Fruit fly (Drosophila melanogaster) whole organism, embryonic: ENCODE data around the gene CG14174.

Experiments
- ATbp ChIP-seq: fragments of 200-800 bp; sonication (Bioruptor generic); optimal IDR thresholded peaks from 2 replicates; lab custom pipeline; 2017; ENCODE audit warnings: missing biosample characterization, mild to moderate bottlenecking, missing genetic modification characterization, missing genetic modification reagents
- Asciz ChIP-seq: fragments of 200-800 bp; sonication (Bioruptor generic); optimal IDR thresholded peaks from 2 replicates; lab custom pipeline; 2017; ENCODE audit warnings: missing biosample characterization, mild to moderate bottlenecking, missing genetic modification characterization, missing genetic modification reagents
- Bgb ChIP-seq: fragments of 200-800 bp; sonication (Bioruptor generic); IDR thresholded peaks from 2 replicates; pipeline ENCODE4 v1.3.6; 2022; ENCODE audit warnings: missing biosample characterization, missing genetic modification characterization; ENCODE audit not compliant: partially characterized antibody
- CG10979 ChIP-seq: fragments of 200-800 bp; sonication (Bioruptor generic); optimal IDR thresholded peaks from 2 replicates; lab custom pipeline; 2018; ENCODE audit warnings: missing biosample characterization, mild to moderate bottlenecking, missing genetic modification characterization, moderate library complexity
- CG11085 ChIP-seq: fragments of 200-800 bp; sonication (Bioruptor generic); IDR thresholded peaks from 2 replicates; pipeline ENCODE4 v1.3.6; 2022; ENCODE audit warnings: missing biosample characterization, missing genetic modification characterization
- CG12219 ChIP-seq: fragments of 200-800 bp; sonication (Bioruptor generic); optimal IDR thresholded peaks from 3 replicates; lab custom pipeline; 2018; ENCODE audit warnings: missing biosample characterization, mild to moderate bottlenecking, missing genetic modification characterization
- CG1233 ChIP-seq: fragments of 200-800 bp; sonication (Bioruptor generic); optimal IDR thresholded peaks from 4 replicates; lab custom pipeline; 2018; ENCODE audit warnings: missing biosample characterization, mild to moderate bottlenecking, missing genetic modification characterization
- CG14050 ChIP-seq: fragments of 200-800 bp; sonication (Bioruptor generic); IDR thresholded peaks from 3 replicates; pipeline ENCODE4 v1.3.6; 2022; ENCODE audit warnings: missing biosample characterization, missing genetic modification characterization
- CG1529 ChIP-seq: fragments of 200-800 bp; sonication (Bioruptor generic); optimal IDR thresholded peaks from 3 replicates; lab custom pipeline; 2018; ENCODE audit warnings: missing biosample characterization, missing genetic modification characterization
- CG17385 ChIP-seq: fragments of 200-800 bp; sonication (Bioruptor generic); optimal IDR thresholded peaks from 3 replicates; lab custom pipeline; 2018; ENCODE audit warnings: missing biosample characterization, mild to moderate bottlenecking, missing genetic modification characterization
- CG17568 ChIP-seq: fragments of 200-800 bp; sonication (Bioruptor generic); optimal IDR thresholded peaks from 2 replicates; lab custom pipeline; 2018; ENCODE audit warnings: missing biosample characterization, mild to moderate bottlenecking, missing genetic modification characterization, moderate library complexity
- CG18619 ChIP-seq: fragments of 200-800 bp; sonication (Bioruptor generic); optimal IDR thresholded peaks from 3 replicates; lab custom pipeline; 2017; ENCODE audit warnings: missing biosample characterization, mild to moderate bottlenecking, missing genetic modification characterization
- CG32532 ChIP-seq: fragments of 200-800 bp; sonication (Bioruptor generic); IDR thresholded peaks from 2 replicates; pipeline ENCODE4 v1.3.6; 2022; ENCODE audit warnings: missing biosample characterization, missing genetic modification characterization
- CG32772 ChIP-seq: fragments of 200-800 bp; sonication (Bioruptor generic); IDR thresholded peaks from 2 replicates; pipeline ENCODE4 v1.3.6; 2022; ENCODE audit warnings: missing biosample characterization, missing genetic modification characterization
- CG3407 ChIP-seq: fragments of 200-800 bp; sonication (Bioruptor generic); optimal IDR thresholded peaks from 2 replicates; lab custom pipeline; 2018; ENCODE audit warnings: missing biosample characterization, mild to moderate bottlenecking, missing genetic modification characterization
- CG34224 ChIP-seq: fragments of 200-800 bp; sonication (Bioruptor generic); IDR thresholded peaks from 3 replicates; pipeline ENCODE4 v1.3.6; 2022; ENCODE audit warnings: missing biosample characterization, missing genetic modification characterization; ENCODE audit not compliant: partially characterized antibody
- CG34376 ChIP-seq: fragments of 200-800 bp; sonication (Bioruptor generic); optimal IDR thresholded peaks from 2 replicates; lab custom pipeline; 2018; ENCODE audit warnings: missing biosample characterization, mild to moderate bottlenecking, missing genetic modification characterization
- CG34422 ChIP-seq: fragments of 200-800 bp; sonication (Bioruptor generic); IDR thresholded peaks from 3 replicates; pipeline ENCODE4 v1.3.6; 2022; ENCODE audit warnings: missing biosample characterization, missing genetic modification characterization
- CG5180 ChIP-seq: fragments of 200-800 bp; sonication (Bioruptor generic); optimal IDR thresholded peaks from 3 replicates; lab custom pipeline; 2017; ENCODE audit warnings: missing biosample characterization, missing genetic modification characterization, mild to moderate bottlenecking, moderate library complexity, missing genetic modification reagents
- CG6791 ChIP-seq: fragments of 200-800 bp; sonication (Bioruptor generic); IDR thresholded peaks from 3 replicates; pipeline ENCODE4 v1.3.6; 2022; ENCODE audit warnings: missing biosample characterization, missing genetic modification characterization; ENCODE audit not compliant: partially characterized antibody
- CG7556 ChIP-seq: fragments of 200-800 bp; sonication (Bioruptor generic); optimal IDR thresholded peaks from 2 replicates; lab custom pipeline; 2017; ENCODE audit warnings: missing biosample characterization, mild to moderate bottlenecking, missing genetic modification characterization
- CG7839 ChIP-seq: fragments of 200-800 bp; sonication (Bioruptor generic); optimal IDR thresholded peaks from 3 replicates; lab custom pipeline; 2018; ENCODE audit warnings: missing biosample characterization, mild to moderate bottlenecking, missing genetic modification characterization, moderate library complexity
- CG8089 ChIP-seq: fragments of 200-800 bp; sonication (Bioruptor generic); optimal IDR thresholded peaks from 3 replicates; lab custom pipeline; 2016; ENCODE audit warnings: missing biosample characterization, missing genetic modification characterization
- CG9817 ChIP-seq: fragments of 200-800 bp; sonication (Bioruptor generic); optimal IDR thresholded peaks from 2 replicates; lab custom pipeline; 2018; ENCODE audit warnings: missing biosample characterization, mild to moderate bottlenecking, missing genetic modification characterization, moderate library complexity
- D ChIP-seq, 2 experiments: fragments of 200-800 bp in 1 of 2; fragments of >200 bp in 1 of 2; sonication (Bioruptor generic) in 1 of 2; optimal IDR thresholded peaks; 2 replicates in 1 of 2; 3 replicates in 1 of 2; lab custom pipeline; 2017; ENCODE audit warnings: mild to moderate bottlenecking in 1 of 2, missing biosample characterization in 1 of 2, missing genetic modification characterization in 1 of 2, missing genetic modification reagents in 1 of 2
- Dfd ChIP-seq, 2 experiments: fragments of >200 bp; optimal IDR thresholded peaks; 2 replicates each; lab custom pipeline; 2017; ENCODE audit warnings: missing biosample characterization in 2 of 2, missing genetic modification characterization in 2 of 2
- Sox100B ChIP-seq: fragments of 200-800 bp; sonication (Bioruptor generic); optimal IDR thresholded peaks from 3 replicates; lab custom pipeline; 2018; ENCODE audit warnings: missing biosample characterization, mild to moderate bottlenecking, missing genetic modification characterization
- ac ChIP-seq: fragments of 200-800 bp; sonication (Bioruptor generic); optimal IDR thresholded peaks from 3 replicates; lab custom pipeline; 2017; ENCODE audit warnings: missing biosample characterization, mild to moderate bottlenecking, missing genetic modification characterization
- al ChIP-seq: fragments of 200-800 bp; sonication (Bioruptor generic); IDR thresholded peaks from 2 replicates; pipeline ENCODE4 v1.3.6; 2022; ENCODE audit warnings: missing biosample characterization, missing genetic modification characterization
- ap ChIP-seq: fragments of 200-800 bp; sonication (Bioruptor generic); IDR thresholded peaks from 2 replicates; pipeline ENCODE4 v1.3.6; 2022; ENCODE audit warnings: missing biosample characterization, missing genetic modification characterization
- ato ChIP-seq: fragments of 200-800 bp; sonication (Bioruptor generic); IDR thresholded peaks from 2 replicates; pipeline ENCODE4 v1.3.6; 2022; ENCODE audit warnings: missing biosample characterization, missing genetic modification characterization; ENCODE audit not compliant: partially characterized antibody
- bsh ChIP-seq, 2 experiments: fragments of 200-800 bp; sonication (Bioruptor generic); optimal IDR thresholded peaks; 2 replicates each; lab custom pipeline; 2017 to 2018; ENCODE audit warnings: mild to moderate bottlenecking in 2 of 2, missing biosample characterization in 2 of 2, missing genetic modification characterization in 2 of 2, moderate library complexity in 1 of 2
- exex ChIP-seq: fragments of 200-800 bp; sonication (Bioruptor generic); optimal IDR thresholded peaks from 4 replicates; lab custom pipeline; 2018; ENCODE audit warnings: missing biosample characterization, mild to moderate bottlenecking, missing genetic modification characterization, moderate library complexity
- kah ChIP-seq: fragments of 200-800 bp; sonication (Bioruptor generic); optimal IDR thresholded peaks from 2 replicates; lab custom pipeline; 2018; ENCODE audit warnings: missing biosample characterization, mild to moderate bottlenecking, missing genetic modification characterization
- kni ChIP-seq: fragments of 200-800 bp; sonication (Bioruptor generic); optimal IDR thresholded peaks from 3 replicates; lab custom pipeline; 2017; ENCODE audit warnings: mild to moderate bottlenecking, missing biosample characterization, missing genetic modification reagents, missing genetic modification characterization
- lbe ChIP-seq: fragments of 200-800 bp; sonication (Bioruptor generic); optimal IDR thresholded peaks from 2 replicates; lab custom pipeline; 2016; ENCODE audit warnings: missing biosample characterization, mild to moderate bottlenecking, missing genetic modification characterization
- oc ChIP-seq: fragments of 200-800 bp; sonication (Bioruptor generic); optimal IDR thresholded peaks from 2 replicates; lab custom pipeline; 2018; ENCODE audit warnings: missing biosample characterization, mild to moderate bottlenecking, missing genetic modification characterization, moderate library complexity
- odd ChIP-seq: fragments of 200-800 bp; sonication (Bioruptor generic); optimal IDR thresholded peaks from 2 replicates; lab custom pipeline; 2017; ENCODE audit warnings: missing biosample characterization, mild to moderate bottlenecking, missing genetic modification characterization
- otp ChIP-seq: fragments of 200-800 bp; sonication (Bioruptor generic); IDR thresholded peaks from 3 replicates; pipeline ENCODE4, ENCODE4 v1.3.6; 2022; ENCODE audit warnings: missing biosample characterization, missing genetic modification characterization
- row ChIP-seq: fragments of 200-800 bp; sonication (Bioruptor generic); IDR thresholded peaks from 3 replicates; pipeline ENCODE4 v1.3.6; 2022; ENCODE audit warnings: missing biosample characterization, missing genetic modification characterization
- salm ChIP-seq: fragments of 200-800 bp; sonication (Bioruptor generic); optimal IDR thresholded peaks from 2 replicates; lab custom pipeline; 2018; ENCODE audit warnings: missing biosample characterization, mild to moderate bottlenecking, missing genetic modification characterization
- sima ChIP-seq: fragments of 200-800 bp; sonication (Bioruptor generic); optimal IDR thresholded peaks from 2 replicates; lab custom pipeline; 2016; ENCODE audit warnings: missing biosample characterization, missing genetic modification characterization
- sqz ChIP-seq: fragments of 200-800 bp; sonication (Bioruptor generic); optimal IDR thresholded peaks from 3 replicates; lab custom pipeline; 2018; ENCODE audit warnings: missing biosample characterization, mild to moderate bottlenecking, missing genetic modification characterization
- stc ChIP-seq: fragments of 200-800 bp; sonication (Bioruptor generic); IDR thresholded peaks from 2 replicates; pipeline ENCODE4 v1.3.6; 2022; ENCODE audit warnings: missing biosample characterization, missing genetic modification characterization
- sug ChIP-seq: fragments of 200-800 bp; optimal IDR thresholded peaks from 2 replicates; lab custom pipeline; 2019; ENCODE audit warnings: missing biosample characterization, mild to moderate bottlenecking, missing genetic modification characterization, moderate library complexity
- tgo ChIP-seq: fragments of 200-800 bp; sonication (Bioruptor generic); IDR thresholded peaks from 3 replicates; pipeline ENCODE4 v1.3.6; 2022; ENCODE audit warnings: missing biosample characterization, missing genetic modification characterization
- twi ChIP-seq: fragments of 200-800 bp; optimal IDR thresholded peaks from 2 replicates; lab custom pipeline; 2019; ENCODE audit warnings: missing biosample characterization, mild to moderate bottlenecking, missing genetic modification characterization, moderate library complexity
- vnd ChIP-seq: fragments of 200-800 bp; sonication (Bioruptor generic); IDR thresholded peaks from 3 replicates; pipeline ENCODE4 v1.3.6; 2022; ENCODE audit warnings: missing biosample characterization, missing genetic modification characterization; ENCODE audit not compliant: partially characterized antibody
- zf30C ChIP-seq: fragments of 200-800 bp; sonication (Bioruptor generic); optimal IDR thresholded peaks from 3 replicates; lab custom pipeline; 2018; ENCODE audit warnings: missing biosample characterization, mild to moderate bottlenecking, missing genetic modification characterization

Gene CG14174

DNA sequence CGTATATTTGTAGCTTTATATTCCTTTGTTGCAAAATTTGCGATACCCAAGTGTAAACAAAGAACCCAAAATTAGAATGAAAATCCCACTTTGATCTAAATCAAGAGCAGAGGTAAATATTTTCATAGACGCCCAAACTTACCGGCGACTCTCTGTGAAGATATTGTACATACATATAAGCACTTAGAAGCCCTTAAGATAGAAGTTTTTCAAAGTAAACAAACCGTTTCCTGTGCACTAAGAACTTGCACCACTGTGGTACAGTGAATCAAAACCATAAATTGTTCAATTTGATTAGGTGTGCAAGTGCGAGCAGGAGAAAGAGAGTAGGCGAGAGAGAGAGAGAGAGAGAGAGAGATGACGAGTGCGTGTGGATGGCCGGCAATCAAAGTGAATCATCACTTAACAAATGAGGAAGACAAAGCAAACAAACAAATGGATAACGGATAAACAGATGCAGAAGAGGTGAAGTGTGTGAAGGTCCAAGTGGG lies 41.1 kb upstream of the CG14174 start (continued):
- TF ChIP-seq CG34422 (GFP tag; lab: Robert Waterston, UW) (no peak), sqz (GFP tag; lab: Kevin White, UChicago) (peak; percentile 13), CG5180 (no peak), oc (tag; lab: Kevin White, UChicago) (no peak), Sox100B (GFP tag; lab: Kevin White, UChicago) (peak; percentile 14), CG7556 (GFP tag; lab: Kevin White, UChicago) (no peak), kni (GFP tag; lab: Kevin White, UChicago) (peak; percentile 24), Asciz (GFP tag; lab: Kevin White, UChicago) (peak; percentile 13), Bgb (GFP tag; lab: Robert Waterston, UW) (peak; percentile 6; the same call in 1 of the 2 replicates), CG1529 (GFP tag; lab: Kevin White, UChicago) (no peak), CG10979 (tag; lab: Kevin White, UChicago) (peak; percentile 27), row (peak; percentile 43; the same call in 1 of the 3 replicates), CG1233 (GFP tag; lab: Kevin White, UChicago) (peak; percentile 26), CG8089 (GFP tag; lab: Kevin White, UChicago) (peak; percentile 3), al (GFP tag; lab: Robert Waterston, UW) (no peak), bsh (GFP tag; optimal IDR thresholded peaks at IDR 0.05; lab: Kevin White, UChicago) (peak; percentile 4 to 14), CG34224 (GFP tag; lab: Robert Waterston, UW) (peak; percentile 39; the same call in 1 of the 3 replicates), CG18619 (no peak), vnd (GFP tag; lab: Robert Waterston, UW) (no peak), CG32772 (GFP tag; lab: Robert Waterston, UW) (no peak), CG3407 (GFP tag; lab: Kevin White, UChicago) (peak; percentile 0), stc (GFP tag; lab: Robert Waterston, UW) (no peak; the same call in 1 of the 2 replicates), CG12219 (no peak), CG32532 (GFP tag; lab: Robert Waterston, UW) (no peak), ap (no peak), CG11085 (GFP tag; lab: Robert Waterston, UW) (no peak)

DNA sequence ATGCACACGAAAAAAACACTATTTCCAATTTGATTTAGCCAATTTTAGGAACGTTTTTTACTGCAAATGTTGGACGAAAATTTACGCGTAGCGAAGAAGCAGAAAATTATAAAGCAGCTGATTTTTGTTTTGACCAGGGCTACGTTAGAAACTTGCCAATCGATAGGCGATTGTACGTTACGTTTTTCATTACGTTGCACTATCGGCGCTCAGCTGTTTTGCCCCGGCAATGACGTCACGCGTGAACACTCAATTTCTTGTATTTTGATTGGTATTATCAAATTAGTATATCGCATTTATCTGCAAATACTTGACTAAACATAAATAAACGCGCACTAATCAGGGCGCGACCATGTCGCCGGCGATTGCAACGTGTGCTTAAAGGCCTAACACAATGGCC lies 40.1 kb upstream of the CG14174 start, which contains the start of the genes fry and CG16717:
Gene fry (minus strand): TSS at position 110 of the 400 bp plus-strand sequence.
Gene CG16717 (plus strand): TSS at position 208 of the 400 bp plus-strand sequence.
- TF ChIP-seq CG17568 (GFP tag; lab: Kevin White, UChicago) (no peak), Dfd (GFP tag; optimal IDR thresholded peaks at IDR 0.05; lab: Kevin White, UChicago) (no peak), salm (tag; lab: Kevin White, UChicago) (no peak), CG34376 (peak; percentile 85), tgo (GFP tag; lab: Robert Waterston, UW) (no peak), CG14050 (GFP tag; lab: Robert Waterston, UW) (no peak), ato (GFP tag; lab: Robert Waterston, UW) (peak; percentile 36; the same call in 1 of the 2 replicates), ATbp (GFP tag; lab: Kevin White, UChicago) (no peak), ac (GFP tag; lab: Kevin White, UChicago) (no peak), twi (tag; lab: Kevin White, UChicago) (no peak), lbe (GFP tag; lab: Kevin White, UChicago) (peak; percentile 5), exex (tag; lab: Kevin White, UChicago) (peak; percentile 68), zf30C (GFP tag; lab: Kevin White, UChicago) (no peak), CG7839 (no peak), otp (no peak), CG17385 (GFP tag; lab: Kevin White, UChicago) (peak; percentile 92), CG6791 (peak; percentile 67), odd (GFP tag; lab: Kevin White, UChicago) (no peak), Bgb (GFP tag; lab: Robert Waterston, UW) (peak; percentile 68; the same call in 1 of the 2 replicates), CG9817 (tag; lab: Kevin White, UChicago) (no peak), sug (tag; lab: Kevin White, UChicago) (peak; percentile 30), kah (GFP tag; lab: Kevin White, UChicago) (no peak), sima (GFP tag; lab: Kevin White, UChicago) (no peak), D (optimal IDR thresholded peaks at IDR 0.05; lab: Kevin White, UChicago) (no peak), D (GFP tag; optimal IDR thresholded peaks at IDR 0.05; lab: Kevin White, UChicago) (no peak)
